Fruit fly (Drosophila melanogaster): ENCODE measurements around the gene f.

Gene f

dm6 chrX:17297070-17297689 lies 64.4 kb downstream of the f start (continued):
- peak; percentile 6 for TF ChIP-seq tin (GFP tag; optimal IDR thresholded peaks at IDR 0.05)
- TF ChIP-seq CG1792 (GFP tag; optimal IDR thresholded peaks at IDR 0.05), result no peak
- no peak for TF ChIP-seq CG8290 (GFP tag; optimal IDR thresholded peaks at IDR 0.05)
- peak in 1 of 2 experiments; percentile 33 for TF ChIP-seq CG8290 (tag; optimal IDR thresholded peaks at IDR 0.05)
- TF ChIP-seq CG4424 (GFP tag; optimal IDR thresholded peaks at IDR 0.05), result peak; percentile 42
- no peak for TF ChIP-seq CG4617 (GFP tag; optimal IDR thresholded peaks at IDR 0.05; ENCODE audit: borderline replicate concordance)
- TF ChIP-seq CG17385 (GFP tag; optimal IDR thresholded peaks at IDR 0.05), result peak; percentile 20
- no peak for TF ChIP-seq gsb (GFP tag; IDR thresholded peaks at IDR 0.05)
- no peak for TF ChIP-seq CG6765 (GFP tag; optimal IDR thresholded peaks at IDR 0.05)
- TF ChIP-seq CG3995 (GFP tag; optimal IDR thresholded peaks at IDR 0.05), result no peak
- TF ChIP-seq CG14441 (GFP tag; IDR thresholded peaks at IDR 0.05), result no peak
- TF ChIP-seq CG5245 (GFP tag; optimal IDR thresholded peaks at IDR 0.05), result no peak
- peak; percentile 55 for TF ChIP-seq CG10979 (tag; optimal IDR thresholded peaks at IDR 0.05)
- TF ChIP-seq CG31441 (GFP tag; IDR thresholded peaks at IDR 0.05), result no peak
- peak; percentile 8 for TF ChIP-seq CG13424 (tag; optimal IDR thresholded peaks at IDR 0.05)
- peak; percentile 24 for TF ChIP-seq CG15514 (GFP tag; optimal IDR thresholded peaks at IDR 0.05)
- no peak for TF ChIP-seq Bgb (GFP tag; IDR thresholded peaks at IDR 0.05; ENCODE audit: partially characterized antibody)
- no peak for TF ChIP-seq CG17802 (tag; optimal IDR thresholded peaks at IDR 0.05)
- TF ChIP-seq HLH4C (GFP tag; IDR thresholded peaks at IDR 0.05; ENCODE audit: partially characterized antibody), result no peak
- TF ChIP-seq Doc3 (GFP tag; IDR thresholded peaks at IDR 0.05; ENCODE audit: partially characterized antibody), result no peak
- no peak for TF ChIP-seq pfk (GFP tag; optimal IDR thresholded peaks at IDR 0.05)
- TF ChIP-seq Atf3 (GFP tag; optimal IDR thresholded peaks at IDR 0.05), result peak; percentile 52
- no peak for TF ChIP-seq CG13287 (GFP tag; IDR thresholded peaks at IDR 0.05; ENCODE audit: partially characterized antibody)
- peak; percentile 11; the same call in 1 of the 2 replicates for TF ChIP-seq stc (GFP tag; IDR thresholded peaks at IDR 0.05)
- TF ChIP-seq schlank (tag; optimal IDR thresholded peaks at IDR 0.05), result no peak
- TF ChIP-seq az2 (GFP tag; optimal IDR thresholded peaks at IDR 0.05), result peak; percentile 28
- no peak for TF ChIP-seq Jarid2 (GFP tag; optimal IDR thresholded peaks at IDR 0.05)
- TF ChIP-seq CG10274 (GFP tag; optimal IDR thresholded peaks at IDR 0.05), result no peak
- 0 out of 4 replicates have a peak, but pooled peaks have one; percentile 34 for TF ChIP-seq Gug (GFP tag; IDR thresholded peaks at IDR 0.05)
- TF ChIP-seq tgo (GFP tag; IDR thresholded peaks at IDR 0.05), result peak; percentile 27; the same call in 1 of the 3 replicates
- TF ChIP-seq sug (tag; optimal IDR thresholded peaks at IDR 0.05), result no peak
- TF ChIP-seq disco-r (GFP tag; optimal IDR thresholded peaks at IDR 0.05), result no peak
- TF ChIP-seq HHEX (GFP tag; optimal IDR thresholded peaks at IDR 0.05), result no peak
- TF ChIP-seq ttk (GFP tag; IDR thresholded peaks at IDR 0.05), result peak; percentile 30; the same call in 1 of the 2 replicates
- TF ChIP-seq CG31365 (tag; optimal IDR thresholded peaks at IDR 0.05), result no peak
- TF ChIP-seq gcm2 (GFP tag; optimal IDR thresholded peaks at IDR 0.05), result no peak
- TF ChIP-seq Sin3A (optimal IDR thresholded peaks at IDR 0.05), result no peak
- TF ChIP-seq CG11696 (GFP tag; IDR thresholded peaks at IDR 0.05), result no peak
- peak; percentile 49 for TF ChIP-seq fd96Cb (tag; optimal IDR thresholded peaks at IDR 0.05)
- TF ChIP-seq D19A (tag; optimal IDR thresholded peaks at IDR 0.05), result peak; percentile 95
- no peak for TF ChIP-seq oc (tag; optimal IDR thresholded peaks at IDR 0.05)
- no peak for TF ChIP-seq stwl (tag; optimal IDR thresholded peaks at IDR 0.05)
- TF ChIP-seq pros (GFP tag; optimal IDR thresholded peaks at IDR 0.05), result no peak
- TF ChIP-seq gsb-n (tag; optimal IDR thresholded peaks at IDR 0.05), result peak; percentile 20
- no peak for TF ChIP-seq gfzf (GFP tag; optimal IDR thresholded peaks at IDR 0.05)
- no peak for TF ChIP-seq CG34376 (GFP tag; optimal IDR thresholded peaks at IDR 0.05)
- peak; percentile 52; the same call in 1 of the 3 replicates for TF ChIP-seq Optix (GFP tag; IDR thresholded peaks at IDR 0.05)
- TF ChIP-seq Asciz (GFP tag; optimal IDR thresholded peaks at IDR 0.05), result peak; percentile 39
- no peak for TF ChIP-seq Nf-YC (tag; optimal IDR thresholded peaks at IDR 0.05)
- TF ChIP-seq otp (GFP tag; IDR thresholded peaks at IDR 0.05), result no peak

All from whole organism, embryonic.